Fruit fly (Drosophila melanogaster): ENCODE data around the gene CG13609.

CG13609 gene

DNA sequence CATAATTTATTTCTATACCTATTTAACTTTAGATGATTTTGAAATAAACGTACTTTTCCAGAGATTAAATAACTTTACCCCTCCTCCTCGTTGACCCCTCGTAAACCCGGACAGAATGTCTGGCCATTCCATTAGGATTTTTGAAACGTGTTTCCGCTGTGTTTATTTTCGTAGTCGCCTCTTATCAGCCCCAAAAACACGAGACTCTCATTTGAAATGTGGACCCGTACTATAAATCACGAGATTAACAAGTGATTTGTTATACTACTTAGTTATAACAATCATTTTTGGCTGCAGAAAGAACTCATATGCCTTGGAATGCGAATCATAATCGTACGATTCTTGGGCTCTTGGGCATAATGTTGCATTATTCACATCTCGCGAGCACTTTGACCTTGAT lies 48.6 kb downstream of the CG13609 start:
- TF ChIP-seq lz (GFP tag; optimal IDR thresholded peaks at IDR 0.05) (no peak), CG11294 (GFP tag; IDR thresholded peaks at IDR 0.05) (no peak), Hr38 (GFP tag; optimal IDR thresholded peaks at IDR 0.05) (no peak), Hr39 (GFP tag; optimal IDR thresholded peaks at IDR 0.05) (no peak), Smox (GFP tag; optimal IDR thresholded peaks at IDR 0.05) (no peak), CG6854 (GFP tag; optimal IDR thresholded peaks at IDR 0.05) (no peak), OdsH (GFP tag; optimal IDR thresholded peaks at IDR 0.05) (no peak), fd85E (GFP tag; optimal IDR thresholded peaks at IDR 0.05) (no peak), CG15336 (GFP tag; IDR thresholded peaks at IDR 0.05) (no peak), CG8319 (GFP tag; optimal IDR thresholded peaks at IDR 0.05) (no peak), CG6163 (GFP tag; IDR thresholded peaks at IDR 0.05) (no peak), Met (GFP tag; optimal IDR thresholded peaks at IDR 0.05) (no peak), CG4318 (GFP tag; optimal IDR thresholded peaks at IDR 0.05) (no peak), Eip78C (GFP tag) (no peak), CG31627 (GFP tag; optimal IDR thresholded peaks at IDR 0.05) (no peak), CG10631 (GFP tag; optimal IDR thresholded peaks at IDR 0.05) (no peak)

DNA sequence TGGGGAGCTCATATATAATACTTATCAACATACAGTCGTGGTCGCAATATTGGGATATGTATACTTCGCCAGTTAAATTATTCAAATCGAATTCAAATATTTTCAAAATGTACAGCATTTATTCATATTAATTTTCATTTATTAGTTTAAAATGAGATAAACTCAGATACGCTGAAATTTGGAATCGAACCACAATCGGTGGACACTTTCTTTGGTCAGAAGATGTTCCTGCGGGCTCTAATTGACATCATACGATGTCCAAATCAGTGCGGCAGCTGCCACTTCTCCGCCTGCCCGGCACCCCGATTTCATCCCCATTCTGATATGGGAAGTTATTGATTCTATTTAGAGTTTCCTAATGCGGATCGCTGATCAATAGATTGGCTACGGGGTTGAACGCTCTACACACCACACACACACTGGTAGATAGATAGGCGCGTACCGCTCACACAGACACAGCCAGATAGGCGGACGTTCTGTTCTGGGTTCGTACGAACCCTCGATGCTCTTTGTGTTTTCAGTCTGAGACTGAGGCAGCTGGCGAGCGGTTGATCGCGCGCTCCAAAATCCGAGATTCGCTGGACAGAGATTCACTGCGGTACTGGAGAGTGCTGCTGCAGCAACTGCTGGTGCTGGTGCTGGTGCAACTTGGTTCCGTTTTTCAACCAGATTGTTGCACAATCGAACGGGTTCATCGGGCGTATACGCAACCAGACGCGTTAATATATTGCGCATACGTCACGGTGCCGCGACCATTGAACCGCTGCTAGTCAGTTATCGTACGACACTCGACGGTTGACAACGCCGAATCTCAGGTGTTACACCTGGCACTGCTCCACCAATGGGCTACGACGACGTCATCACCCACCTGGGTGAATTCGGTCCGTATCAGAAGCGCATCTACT lies 49.5 kb downstream of the CG13609 start, which contains the start of gene Orct:
TSS of gene Orct (plus strand) at position 157 of the 905 bp plus-strand sequence.
- TF ChIP-seq CG8632 (GFP tag; optimal IDR thresholded peaks at IDR 0.05), result peak; percentile 61
- TF ChIP-seq CG31627 (GFP tag; optimal IDR thresholded peaks at IDR 0.05), result peak; percentile 58
- TF ChIP-seq eg (GFP tag; IDR thresholded peaks at IDR 0.05), result peak; percentile 41; the same call in 1 of the 3 replicates
- peak; percentile 9 for TF ChIP-seq CG11902 (GFP tag; optimal IDR thresholded peaks at IDR 0.05)
- TF ChIP-seq Hr4 (GFP tag; optimal IDR thresholded peaks at IDR 0.05), result peak; percentile 61
- peak; percentile 20 for TF ChIP-seq dac (GFP tag; optimal IDR thresholded peaks at IDR 0.05)
- TF ChIP-seq Sox14 (GFP tag; optimal IDR thresholded peaks at IDR 0.05), result peak; percentile 73
- peak; percentile 68 for TF ChIP-seq fkh (GFP tag; optimal IDR thresholded peaks at IDR 0.05)
- TF ChIP-seq CG10669 (GFP tag; optimal IDR thresholded peaks at IDR 0.05), result peak; percentile 56
- peak; percentile 46; the same call in 2 of the 3 replicates for TF ChIP-seq CG6163 (GFP tag; IDR thresholded peaks at IDR 0.05)
- TF ChIP-seq vri (GFP tag; optimal IDR thresholded peaks at IDR 0.05), result peak; percentile 89
- TF ChIP-seq dsx (GFP tag; optimal IDR thresholded peaks at IDR 0.05; ENCODE audit: poor library complexity, severe bottlenecking), result peak; percentile 13
- TF ChIP-seq acj6 (GFP tag; optimal IDR thresholded peaks at IDR 0.05), result peak; percentile 55
- TF ChIP-seq Hr39 (GFP tag; optimal IDR thresholded peaks at IDR 0.05), result peak; percentile 60
- peak; percentile 48 for TF ChIP-seq CG11762 (GFP tag; optimal IDR thresholded peaks at IDR 0.05; ENCODE audit: insufficient read depth)
- peak; percentile 37 for TF ChIP-seq CG16779 (tag; optimal IDR thresholded peaks at IDR 0.05)
- TF ChIP-seq lz (GFP tag; optimal IDR thresholded peaks at IDR 0.05), result peak; percentile 65
- TF ChIP-seq Eip75B (GFP tag; optimal IDR thresholded peaks at IDR 0.05), result peak; percentile 64
- peak; percentile 90 for TF ChIP-seq Eip78C (GFP tag)
- TF ChIP-seq CG7368 (GFP tag; optimal IDR thresholded peaks at IDR 0.05), result peak; percentile 19
- peak; percentile 65 for TF ChIP-seq CG6792 (GFP tag; optimal IDR thresholded peaks at IDR 0.05)
- TF ChIP-seq topi (GFP tag; optimal IDR thresholded peaks at IDR 0.05), result peak; percentile 71
- TF ChIP-seq Smox (GFP tag; optimal IDR thresholded peaks at IDR 0.05), result peak; percentile 60
- peak; percentile 60 for TF ChIP-seq Ets96B (tag; optimal IDR thresholded peaks at IDR 0.05)
- peak; percentile 35 for TF ChIP-seq Lpt (GFP tag; optimal IDR thresholded peaks at IDR 0.05)
- TF ChIP-seq cyc (GFP tag; optimal IDR thresholded peaks at IDR 0.05), result peak; percentile 50
- peak; percentile 52; the same call in 2 of the 3 replicates for TF ChIP-seq CG8119 (GFP tag; IDR thresholded peaks at IDR 0.05)
- TF ChIP-seq achi (GFP tag; optimal IDR thresholded peaks at IDR 0.05), result peak; percentile 65
- no peak for TF ChIP-seq CG15336 (GFP tag; IDR thresholded peaks at IDR 0.05)
- TF ChIP-seq CG34406 (GFP tag; optimal IDR thresholded peaks at IDR 0.05), result peak; percentile 75
- TF ChIP-seq Met (GFP tag; optimal IDR thresholded peaks at IDR 0.05), result peak; percentile 79
- TF ChIP-seq spab (GFP tag; optimal IDR thresholded peaks at IDR 0.05), result peak; percentile 47
- TF ChIP-seq Sox15 (GFP tag; optimal IDR thresholded peaks at IDR 0.05), result peak; percentile 39
- TF ChIP-seq CG9139 (GFP tag; optimal IDR thresholded peaks at IDR 0.05), result no peak
- TF ChIP-seq Sox102F (GFP tag; optimal IDR thresholded peaks at IDR 0.05), result peak; percentile 76
- peak in 1 of 2 experiments; percentile 49 for TF ChIP-seq ss (GFP tag; optimal IDR thresholded peaks at IDR 0.05)
- no peak for TF ChIP-seq CG1621 (tag; optimal IDR thresholded peaks at IDR 0.05)
- TF ChIP-seq CG3919 (GFP tag; optimal IDR thresholded peaks at IDR 0.05), result peak; percentile 39
- TF ChIP-seq fd85E (GFP tag; optimal IDR thresholded peaks at IDR 0.05), result no peak
- TF ChIP-seq CG8319 (GFP tag; optimal IDR thresholded peaks at IDR 0.05), result no peak
- TF ChIP-seq CG4318 (GFP tag; optimal IDR thresholded peaks at IDR 0.05), result peak; percentile 52
- peak; percentile 60 for TF ChIP-seq CG3032 (tag; optimal IDR thresholded peaks at IDR 0.05)

Data from whole organism, prepupa.